Fruit fly (Drosophila melanogaster) whole organism, wandering third instar larva: ENCODE data around the gene CG11811.

Experiments used
- Abd-B ChIP-seq: fragments of >200 bp; optimal IDR thresholded peaks from 2 replicates; lab custom pipeline; 2017; ENCODE audit warnings: missing biosample characterization, missing genetic modification characterization
- CG32264 ChIP-seq: fragments of 200-800 bp; sonication (Bioruptor generic); optimal IDR thresholded peaks from 2 replicates; lab custom pipeline; 2016; ENCODE audit warnings: missing biosample characterization, missing genetic modification characterization
- CG9705 ChIP-seq: fragments of 200-800 bp; sonication (Bioruptor generic); optimal IDR thresholded peaks from 2 replicates; lab custom pipeline; 2018; ENCODE audit warnings: missing biosample characterization, mild to moderate bottlenecking, missing genetic modification characterization
- CrebA ChIP-seq: fragments of 200-800 bp; sonication (Bioruptor generic); optimal IDR thresholded peaks from 2 replicates; lab custom pipeline; 2016; ENCODE audit warnings: missing biosample characterization, mild to moderate bottlenecking, missing genetic modification characterization, borderline replicate concordance
- Dfd ChIP-seq: fragments of >200 bp; optimal IDR thresholded peaks from 2 replicates; lab custom pipeline; 2017; ENCODE audit warnings: missing biosample characterization, missing genetic modification characterization
- Dif ChIP-seq: fragments of 200-275, 200-300 bp; sonication (Bioruptor generic); optimal IDR thresholded peaks from 2 replicates; lab custom pipeline; 2018; ENCODE audit warnings: missing biosample characterization, missing genetic modification characterization; ENCODE audit not compliant: partially characterized antibody
- GATAd ChIP-seq: sonication (Bioruptor generic); optimal IDR thresholded peaks from 2 replicates; lab custom pipeline; 2016; ENCODE audit warnings: missing biosample characterization, missing genetic modification characterization
- HLH106 ChIP-seq: fragments of 200-800 bp; optimal IDR thresholded peaks from 3 replicates; lab custom pipeline; 2019; ENCODE audit warnings: missing biosample characterization, mild to moderate bottlenecking, missing genetic modification characterization, moderate library complexity
- Hnf4 ChIP-seq: fragments of 200-800 bp; sonication (Bioruptor generic); optimal IDR thresholded peaks from 2 replicates; lab custom pipeline; 2016; ENCODE audit warnings: missing biosample characterization, mild to moderate bottlenecking, missing genetic modification characterization
- Hr78 ChIP-seq: fragments of >200 bp; optimal IDR thresholded peaks from 2 replicates; lab custom pipeline; 2017; ENCODE audit warnings: missing biosample characterization, missing genetic modification characterization
- Hr83 ChIP-seq: fragments of 200-300 bp; sonication (Bioruptor generic); optimal IDR thresholded peaks from 2 replicates; lab custom pipeline; 2016; ENCODE audit warnings: missing biosample characterization, mild to moderate bottlenecking, missing genetic modification characterization, moderate library complexity; ENCODE audit not compliant: poor library complexity, severe bottlenecking
- Jra ChIP-seq: sonication (Bioruptor generic); optimal IDR thresholded peaks from 2 replicates; lab custom pipeline; 2016; ENCODE audit warnings: missing biosample characterization, missing genetic modification characterization
- Mio ChIP-seq: sonication (Bioruptor generic); optimal IDR thresholded peaks from 2 replicates; lab custom pipeline; 2016; ENCODE audit warnings: missing biosample characterization, missing genetic modification characterization
- Myc ChIP-seq: fragments of >200 bp; optimal IDR thresholded peaks from 2 replicates; lab custom pipeline; 2017
- N ChIP-seq: fragments of >200 bp; optimal IDR thresholded peaks from 2 replicates; lab custom pipeline; 2018; ENCODE audit warnings: missing biosample characterization, missing external identifiers, missing genetic modification characterization
- OdsH ChIP-seq: fragments of 200-800 bp; sonication (Bioruptor generic); optimal IDR thresholded peaks from 2 replicates; lab custom pipeline; 2016; ENCODE audit warnings: missing biosample characterization, mild to moderate bottlenecking, missing genetic modification characterization
- Rel ChIP-seq, 2 experiments: fragments of 200-800 bp; sonication (Bioruptor generic) in 1 of 2; optimal IDR thresholded peaks; 2 replicates in 1 of 2; 3 replicates in 1 of 2; lab custom pipeline; 2016 to 2019; ENCODE audit warnings: mild to moderate bottlenecking in 2 of 2, missing biosample characterization in 2 of 2, missing genetic modification characterization in 2 of 2, moderate library complexity in 1 of 2
- Sp1 ChIP-seq: fragments of 200-800 bp; sonication (Bioruptor generic); optimal IDR thresholded peaks from 3 replicates; lab custom pipeline; 2019; ENCODE audit warnings: missing biosample characterization, mild to moderate bottlenecking, missing genetic modification characterization, moderate library complexity
- Vsx2 ChIP-seq: fragments of 200-300, 225-300 bp; sonication (Bioruptor generic); optimal IDR thresholded peaks from 2 replicates; lab custom pipeline; 2018; ENCODE audit warnings: missing biosample characterization, missing genetic modification characterization; ENCODE audit not compliant: partially characterized antibody
- br ChIP-seq: fragments of 200-800 bp; sonication (Bioruptor generic); optimal IDR thresholded peaks from 2 replicates; lab custom pipeline; 2016; ENCODE audit warnings: missing biosample characterization, missing genetic modification characterization
- brk ChIP-seq: fragments of 200-800 bp; sonication (Bioruptor generic); optimal IDR thresholded peaks from 2 replicates; lab custom pipeline; 2016; ENCODE audit warnings: missing biosample characterization, mild to moderate bottlenecking, missing genetic modification characterization
- dl ChIP-seq, 2 experiments: fragments of 175-275, 200-275 bp in 1 of 2; fragments of 200-275 bp in 1 of 2; sonication (Bioruptor generic); optimal IDR thresholded peaks; lab custom pipeline; 2018; ENCODE audit warnings: mild to moderate bottlenecking in 2 of 2, missing biosample characterization in 2 of 2, missing genetic modification characterization in 2 of 2, moderate library complexity in 2 of 2; ENCODE audit not compliant: partially characterized antibody in 2 of 2, insufficient read depth in 1 of 2
- dmrt93B ChIP-seq: fragments of 200-800 bp; sonication (Bioruptor generic); optimal IDR thresholded peaks from 2 replicates; lab custom pipeline; 2018; ENCODE audit warnings: missing biosample characterization, mild to moderate bottlenecking, missing genetic modification characterization
- dsf ChIP-seq: sonication (Bioruptor generic); optimal IDR thresholded peaks from 2 replicates; lab custom pipeline; 2016; ENCODE audit warnings: missing biosample characterization, missing genetic modification characterization, borderline replicate concordance
- ey ChIP-seq: fragments of 200-800 bp; sonication (Bioruptor generic); optimal IDR thresholded peaks from 2 replicates; lab custom pipeline; 2016; ENCODE audit warnings: missing biosample characterization, missing genetic modification characterization
- foxo ChIP-seq, 2 experiments: fragments of 200-800 bp; sonication (Bioruptor generic); optimal IDR thresholded peaks; 2 replicates in 1 of 2; 3 replicates in 1 of 2; lab custom pipeline; 2016 to 2017; ENCODE audit warnings: missing biosample characterization in 2 of 2, missing genetic modification characterization in 2 of 2
- fru ChIP-seq: fragments of 200-800 bp; sonication (Bioruptor generic); optimal IDR thresholded peaks from 3 replicates; lab custom pipeline; 2016; ENCODE audit warnings: missing biosample characterization, mild to moderate bottlenecking, missing genetic modification characterization
- h ChIP-seq: fragments of 200-800 bp; sonication (Bioruptor generic); optimal IDR thresholded peaks from 3 replicates; lab custom pipeline; 2016; ENCODE audit warnings: missing biosample characterization, mild to moderate bottlenecking, missing genetic modification characterization
- jim ChIP-seq: fragments of 175-275, 200-325 bp; sonication (Bioruptor generic); optimal IDR thresholded peaks from 2 replicates; lab custom pipeline; 2016; ENCODE audit warnings: missing biosample characterization, mild to moderate bottlenecking, missing genetic modification characterization
- lola ChIP-seq: fragments of >200 bp; optimal IDR thresholded peaks from 2 replicates; lab custom pipeline; 2017; ENCODE audit warnings: missing biosample characterization, missing genetic modification characterization
- pan ChIP-seq: fragments of >200 bp; optimal IDR thresholded peaks from 2 replicates; lab custom pipeline; 2017
- psq ChIP-seq: fragments of 200-800 bp; sonication (Bioruptor generic); optimal IDR thresholded peaks from 3 replicates; lab custom pipeline; 2017; ENCODE audit warnings: missing biosample characterization, mild to moderate bottlenecking, missing genetic modification characterization, moderate library complexity
- rgr ChIP-seq: fragments of 200-800 bp; sonication (Bioruptor generic); optimal IDR thresholded peaks from 3 replicates; lab custom pipeline; 2016; ENCODE audit warnings: missing biosample characterization, mild to moderate bottlenecking, missing genetic modification characterization
- sage ChIP-seq: fragments of 200-800 bp; sonication (Bioruptor generic); optimal IDR thresholded peaks from 2 replicates; lab custom pipeline; 2016; ENCODE audit warnings: missing biosample characterization, mild to moderate bottlenecking, missing genetic modification characterization
- sv ChIP-seq: fragments of 200-800 bp; sonication (Bioruptor generic); optimal IDR thresholded peaks from 3 replicates; lab custom pipeline; 2016; ENCODE audit warnings: missing biosample characterization, missing genetic modification characterization
- tai ChIP-seq: sonication (Bioruptor generic); optimal IDR thresholded peaks from 2 replicates; lab custom pipeline; 2016; ENCODE audit warnings: missing biosample characterization, missing genetic modification characterization
- usp ChIP-seq: fragments of >200 bp; optimal IDR thresholded peaks from 2 replicates; lab custom pipeline; 2017; ENCODE audit warnings: missing biosample characterization, missing genetic modification characterization
- woc ChIP-seq: sonication (Bioruptor generic); optimal IDR thresholded peaks from 2 replicates; lab custom pipeline; 2016; ENCODE audit warnings: missing biosample characterization, mild to moderate bottlenecking, missing genetic modification characterization

Gene CG11811

DNA sequence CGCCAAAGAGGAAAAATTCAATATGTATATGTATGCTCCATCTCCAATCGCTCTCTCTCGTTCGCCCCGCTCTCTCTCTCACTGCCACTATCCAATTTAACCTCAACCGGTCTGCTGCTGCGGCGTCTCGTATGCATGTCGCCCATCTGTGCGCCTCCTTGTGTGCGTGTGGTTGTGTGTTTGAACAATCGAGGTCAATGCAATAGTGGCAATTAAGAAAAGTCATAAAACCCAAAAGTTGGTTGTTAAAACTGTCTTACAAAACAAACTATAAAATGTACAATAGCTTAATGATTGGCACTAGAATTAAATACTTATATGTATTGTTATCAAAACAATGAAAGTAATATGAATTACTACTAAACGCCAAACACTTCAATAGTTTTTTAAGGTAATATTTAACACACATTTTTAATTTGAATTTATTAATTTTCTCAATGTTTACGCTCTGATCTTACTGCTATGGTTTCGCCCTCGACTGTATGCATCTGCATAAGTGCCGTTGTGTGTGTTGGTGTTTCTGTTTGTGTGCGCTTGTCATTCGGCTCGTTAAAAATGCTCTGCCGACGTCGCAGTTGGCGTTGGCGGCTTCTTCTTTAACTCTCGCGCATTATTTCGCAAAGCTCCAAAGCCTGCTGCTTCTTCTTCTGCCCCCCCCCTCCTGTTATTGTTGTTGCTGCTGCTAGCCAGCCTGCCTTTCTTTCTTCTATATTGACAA lies 25.2 kb upstream of the CG11811 start:
- TF ChIP-seq Hr83 (GFP tag; lab: Kevin White, UChicago) (peak; percentile 67), Hr78 (GFP tag; lab: Kevin White, UChicago) (no peak), fru (peak; percentile 99), dsf (GFP tag; lab: Kevin White, UChicago) (peak; percentile 88), Myc (lab: Kevin White, UChicago) (no peak), usp (no peak), Vsx2 (no peak), lola (GFP tag; lab: Kevin White, UChicago) (no peak), Hnf4 (peak; percentile 90), HLH106 (peak; percentile 99), rgr (GFP tag; lab: Kevin White, UChicago) (peak; percentile 98), CG9705 (GFP tag; lab: Kevin White, UChicago) (peak; percentile 96), psq (GFP tag; lab: Kevin White, UChicago) (peak; percentile 97), brk (GFP tag; lab: Kevin White, UChicago) (peak; percentile 95), CG32264 (GFP tag; lab: Kevin White, UChicago) (peak; percentile 77), sage (GFP tag; lab: Kevin White, UChicago) (peak; percentile 93), Dif (GFP tag; lab: Kevin White, UChicago) (peak; percentile 82), h (peak; percentile 99), GATAd (GFP tag; lab: Kevin White, UChicago) (peak; percentile 68), Dfd (GFP tag; lab: Kevin White, UChicago) (peak; percentile 98), ey (peak; percentile 95), pan (lab: Kevin White, UChicago) (no peak), jim (GFP tag; lab: Kevin White, UChicago) (no peak), br (GFP tag; lab: Kevin White, UChicago) (peak; percentile 97), sv (GFP tag; lab: Kevin White, UChicago) (peak; percentile 92), N (GFP tag; lab: Kevin White, UChicago) (no peak), Rel (GFP tag; optimal IDR thresholded peaks at IDR 0.05; lab: Kevin White, UChicago) (peak; percentile 89), Rel (tag; optimal IDR thresholded peaks at IDR 0.05; lab: Kevin White, UChicago) (peak; percentile 89), Abd-B (no peak), tai (GFP tag; lab: Kevin White, UChicago) (peak; percentile 92), woc (GFP tag; lab: Kevin White, UChicago) (peak; percentile 98), dl (GFP tag; optimal IDR thresholded peaks at IDR 0.05; lab: Kevin White, UChicago; ENCODE audit: insufficient read depth in 1 of 2, partially characterized antibody in 2 of 2) (peak; percentile 25 to 71), dmrt93B (GFP tag; lab: Kevin White, UChicago) (peak; percentile 97), foxo (GFP tag; optimal IDR thresholded peaks at IDR 0.05; lab: Kevin White, UChicago) (peak; percentile 69 to 99), OdsH (GFP tag; lab: Kevin White, UChicago) (peak; percentile 98), Sp1 (GFP tag; lab: Kevin White, UChicago) (peak; percentile 99), Jra (GFP tag; lab: Kevin White, UChicago) (peak; percentile 93), CrebA (GFP tag; lab: Kevin White, UChicago) (no peak), Mio (GFP tag; lab: Kevin White, UChicago) (peak; percentile 74)

DNA sequence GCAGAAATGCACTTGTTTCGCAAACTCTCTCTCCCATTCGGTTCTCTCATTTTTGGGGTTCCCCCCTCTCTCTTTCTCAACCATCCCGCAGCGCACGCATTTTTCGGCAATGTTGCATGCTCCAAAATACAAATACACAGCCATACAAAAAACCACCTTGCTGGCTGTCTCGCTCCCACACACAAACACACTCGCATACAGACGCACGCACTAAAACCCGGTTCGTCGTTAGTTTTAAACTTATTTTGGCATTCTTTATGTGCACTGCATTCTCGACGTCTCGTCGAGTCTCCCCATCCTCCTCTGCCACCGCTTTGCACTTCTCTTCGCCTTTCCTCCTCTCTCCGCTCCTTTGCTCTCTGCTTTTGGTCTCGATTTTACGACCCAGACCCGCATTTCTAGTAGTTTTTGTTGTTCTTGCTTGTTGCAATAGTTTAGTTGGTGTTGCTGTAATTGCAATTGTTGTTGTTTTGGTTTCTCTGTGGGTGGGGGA lies 24.3 kb upstream of the CG11811 start:
- TF ChIP-seq Rel (GFP tag; optimal IDR thresholded peaks at IDR 0.05; lab: Kevin White, UChicago) (no peak), Rel (tag; optimal IDR thresholded peaks at IDR 0.05; lab: Kevin White, UChicago) (peak; percentile 93), GATAd (GFP tag; lab: Kevin White, UChicago) (no peak), lola (GFP tag; lab: Kevin White, UChicago) (no peak), brk (GFP tag; lab: Kevin White, UChicago) (no peak), ey (no peak), dsf (GFP tag; lab: Kevin White, UChicago) (no peak), jim (GFP tag; lab: Kevin White, UChicago) (no peak), Myc (lab: Kevin White, UChicago) (no peak), usp (no peak), HLH106 (no peak), woc (GFP tag; lab: Kevin White, UChicago) (no peak), dmrt93B (GFP tag; lab: Kevin White, UChicago) (no peak), psq (GFP tag; lab: Kevin White, UChicago) (peak; percentile 95), Dif (GFP tag; lab: Kevin White, UChicago) (peak; percentile 68), sv (GFP tag; lab: Kevin White, UChicago) (no peak), sage (GFP tag; lab: Kevin White, UChicago) (no peak)
